Worm (Caenorhabditis elegans) whole organism, L2 larva: ENCODE data around the gene F18E9.3.

ENCODE experiments used
- C34F6.9 ChIP-seq: fragments of 150-350 bp; optimal IDR thresholded peaks from 2 replicates; lab custom pipeline; 2014; ENCODE audit warnings: missing biosample characterization, missing genetic modification characterization
- ZK546.5 ChIP-seq: sonication (generic microtip); optimal IDR thresholded peaks from 2 replicates; lab custom pipeline; 2017; ENCODE audit warnings: missing biosample characterization, missing genetic modification characterization
- ama-1 ChIP-seq: fragments of 150-350 bp; optimal IDR thresholded peaks from 2 replicates; lab custom pipeline; 2018; ENCODE audit warnings: inconsistent platforms
- lin-13 ChIP-seq: fragments of 150-350 bp; optimal IDR thresholded peaks from 2 replicates; lab custom pipeline; 2014; ENCODE audit warnings: missing biosample characterization, missing genetic modification reagents, missing genetic modification characterization
- lin-39 ChIP-seq: fragments of 150-350 bp; optimal IDR thresholded peaks from 2 replicates; lab custom pipeline; 2014; ENCODE audit warnings: missing biosample characterization, missing genetic modification reagents, missing genetic modification characterization
- mdl-1 ChIP-seq, 2 experiments: fragments of 150-350 bp in 1 of 2; sonication (generic microtip) in 1 of 2; optimal IDR thresholded peaks; 2 replicates each; lab custom pipeline; 2017; ENCODE audit warnings: missing biosample characterization in 2 of 2, missing genetic modification characterization in 2 of 2
- nhr-10 ChIP-seq: sonication (generic microtip); optimal IDR thresholded peaks from 2 replicates; lab custom pipeline; 2017; ENCODE audit warnings: missing biosample characterization, missing genetic modification characterization
- nhr-21 ChIP-seq: fragments of 150-350 bp; optimal IDR thresholded peaks from 2 replicates; lab custom pipeline; 2014; ENCODE audit warnings: missing biosample characterization, missing genetic modification characterization
- sma-9 ChIP-seq, 2 experiments: fragments of 150-350 bp in 1 of 2; sonication (generic microtip) in 1 of 2; optimal IDR thresholded peaks; 2 replicates each; lab custom pipeline; 2014 to 2016; ENCODE audit warnings: missing genetic modification characterization in 2 of 2, mild to moderate bottlenecking in 1 of 2, missing biosample characterization in 1 of 2, missing compliant biosample characterization in 1 of 2, missing genetic modification reagents in 1 of 2, moderate library complexity in 1 of 2
- snpc-4 ChIP-seq: fragments of 150-350 bp; optimal IDR thresholded peaks from 2 replicates; lab custom pipeline; 2014; ENCODE audit warnings: missing biosample characterization, missing genetic modification characterization
- unc-62 ChIP-seq: fragments of 150-350 bp; optimal IDR thresholded peaks from 2 replicates; lab custom pipeline; 2014; ENCODE audit warnings: missing biosample characterization, missing genetic modification reagents, missing genetic modification characterization
- ztf-4 ChIP-seq: fragments of 150-350 bp; optimal IDR thresholded peaks from 2 replicates; lab custom pipeline; 2014; ENCODE audit warnings: missing biosample characterization, missing genetic modification characterization

- TF ChIP-seq nhr-21 (no peak), lin-39 (tag; lab: Kevin White, UChicago) (no peak), ama-1 (lab: Kevin White, UChicago) (no peak), snpc-4 (no peak), sma-9 (GFP tag; optimal IDR thresholded peaks at IDR 0.05; lab: Kevin White, UChicago) (no peak), sma-9 (tag; optimal IDR thresholded peaks at IDR 0.05; lab: Kevin White, UChicago) (no peak), ZK546.5 (tag; lab: Kevin White, UChicago) (no peak), lin-13 (no peak), mdl-1 (tag; optimal IDR thresholded peaks at IDR 0.05; lab: Kevin White, UChicago) (no peak), unc-62 (GFP tag; lab: Kevin White, UChicago) (no peak), nhr-10 (tag; lab: Kevin White, UChicago) (no peak), C34F6.9 (tag; lab: Kevin White, UChicago) (no peak), ztf-4 (no peak)
Measured at ce11 chrX:8563663-8564450, 22.1 kb upstream of the F18E9.3 start.
